Fruit fly (Drosophila melanogaster) whole organism, pupa: ENCODE data around the gene Klp64D.

Experiments
- CG10348 ChIP-seq: fragments of 200-800 bp; sonication (Bioruptor generic); IDR thresholded peaks from 2 replicates; pipeline ENCODE4 v1.3.6; 2022; ENCODE audit warnings: missing biosample characterization, missing genetic modification characterization
- CG12605 ChIP-seq: fragments of 200-800 bp; sonication (Bioruptor generic); IDR thresholded peaks from 2 replicates; pipeline ENCODE4 v1.3.6; 2022; ENCODE audit warnings: missing biosample characterization, missing genetic modification characterization
- CG13204 ChIP-seq: fragments of 200-800 bp; sonication (Bioruptor generic); optimal IDR thresholded peaks from 2 replicates; lab custom pipeline; 2018; ENCODE audit warnings: missing biosample characterization, mild to moderate bottlenecking, missing genetic modification characterization, moderate library complexity
- CG14655 ChIP-seq: fragments of 200-800 bp; sonication (Bioruptor generic); optimal IDR thresholded peaks from 3 replicates; lab custom pipeline; 2017; ENCODE audit warnings: mild to moderate bottlenecking, missing biosample characterization, missing genetic modification reagents, missing genetic modification characterization
- CG15710 ChIP-seq: fragments of 200-800 bp; sonication (Bioruptor generic); optimal IDR thresholded peaks from 2 replicates; lab custom pipeline; 2018; ENCODE audit warnings: missing biosample characterization, mild to moderate bottlenecking, missing genetic modification characterization, moderate library complexity
- CG17806 ChIP-seq: fragments of 200-800 bp; sonication (Bioruptor generic); optimal IDR thresholded peaks from 2 replicates; lab custom pipeline; 2018; ENCODE audit warnings: missing biosample characterization, mild to moderate bottlenecking, missing genetic modification characterization, moderate library complexity
- CG32121 ChIP-seq: fragments of 200-800 bp; sonication (Bioruptor generic); IDR thresholded peaks from 2 replicates; pipeline ENCODE4 v1.3.6; 2022; ENCODE audit warnings: missing biosample characterization, missing genetic modification characterization
- CG34367 ChIP-seq: fragments of 200-800 bp; sonication (Bioruptor generic); optimal IDR thresholded peaks from 2 replicates; lab custom pipeline; 2018; ENCODE audit warnings: missing biosample characterization, mild to moderate bottlenecking, missing genetic modification characterization
- CG4496 ChIP-seq: fragments of 200-800 bp; sonication (Bioruptor generic); IDR thresholded peaks from 3 replicates; pipeline ENCODE4 v1.3.6; 2022; ENCODE audit warnings: missing biosample characterization, missing genetic modification characterization
- CG8159 ChIP-seq: fragments of 200-800 bp; sonication (Bioruptor generic); optimal IDR thresholded peaks from 3 replicates; lab custom pipeline; 2018; ENCODE audit warnings: missing biosample characterization, mild to moderate bottlenecking, missing genetic modification characterization, moderate library complexity
- CG8301 ChIP-seq: fragments of 200-800 bp; sonication (Bioruptor generic); optimal IDR thresholded peaks from 2 replicates; lab custom pipeline; 2018; ENCODE audit warnings: missing biosample characterization, mild to moderate bottlenecking, missing genetic modification characterization
- CG9948 ChIP-seq: fragments of 200-800 bp; sonication (Bioruptor generic); optimal IDR thresholded peaks from 2 replicates; lab custom pipeline; 2018; ENCODE audit warnings: missing biosample characterization, mild to moderate bottlenecking, missing genetic modification characterization, moderate library complexity
- D1 ChIP-seq: fragments of 200-800 bp; sonication (Bioruptor generic); optimal IDR thresholded peaks from 2 replicates; lab custom pipeline; 2018; ENCODE audit warnings: missing biosample characterization, mild to moderate bottlenecking, missing genetic modification characterization, moderate library complexity
- EcR ChIP-seq: fragments of 200-800 bp; sonication (Bioruptor generic); optimal IDR thresholded peaks from 3 replicates; lab custom pipeline; 2019; ENCODE audit warnings: missing biosample characterization, missing genetic modification characterization, mild to moderate bottlenecking, moderate library complexity, missing genetic modification reagents
- Ets98B ChIP-seq: fragments of 200-800 bp; sonication (Bioruptor generic); IDR thresholded peaks from 2 replicates; pipeline ENCODE4 v1.3.6; 2022; ENCODE audit warnings: missing biosample characterization, missing genetic modification characterization
- Pif1A ChIP-seq: fragments of 200-800 bp; sonication (Bioruptor generic); optimal IDR thresholded peaks from 3 replicates; lab custom pipeline; 2016; ENCODE audit warnings: missing biosample characterization, missing genetic modification characterization
- Pif1B ChIP-seq: fragments of 200-800 bp; sonication (Bioruptor generic); optimal IDR thresholded peaks from 3 replicates; lab custom pipeline; 2016; ENCODE audit warnings: missing biosample characterization, missing genetic modification characterization
- Snoo ChIP-seq: fragments of 200-800 bp; sonication (Bioruptor generic); optimal IDR thresholded peaks from 3 replicates; lab custom pipeline; 2017; ENCODE audit warnings: missing biosample characterization, mild to moderate bottlenecking, missing genetic modification characterization, inconsistent platforms
- fd96Ca ChIP-seq: fragments of 200-800 bp; sonication (Bioruptor generic); IDR thresholded peaks from 3 replicates; pipeline ENCODE4 v1.3.6; 2022; ENCODE audit warnings: missing biosample characterization, missing genetic modification characterization
- gl ChIP-seq: fragments of 200-800 bp; sonication (Bioruptor generic); optimal IDR thresholded peaks from 2 replicates; lab custom pipeline; 2018; ENCODE audit warnings: missing biosample characterization, mild to moderate bottlenecking, missing genetic modification characterization
- rn ChIP-seq: fragments of 200-800 bp; sonication (Bioruptor generic); IDR thresholded peaks from 2 replicates; pipeline ENCODE4 v1.3.6; 2022; ENCODE audit warnings: missing biosample characterization, missing genetic modification characterization

The Klp64D gene

DNA sequence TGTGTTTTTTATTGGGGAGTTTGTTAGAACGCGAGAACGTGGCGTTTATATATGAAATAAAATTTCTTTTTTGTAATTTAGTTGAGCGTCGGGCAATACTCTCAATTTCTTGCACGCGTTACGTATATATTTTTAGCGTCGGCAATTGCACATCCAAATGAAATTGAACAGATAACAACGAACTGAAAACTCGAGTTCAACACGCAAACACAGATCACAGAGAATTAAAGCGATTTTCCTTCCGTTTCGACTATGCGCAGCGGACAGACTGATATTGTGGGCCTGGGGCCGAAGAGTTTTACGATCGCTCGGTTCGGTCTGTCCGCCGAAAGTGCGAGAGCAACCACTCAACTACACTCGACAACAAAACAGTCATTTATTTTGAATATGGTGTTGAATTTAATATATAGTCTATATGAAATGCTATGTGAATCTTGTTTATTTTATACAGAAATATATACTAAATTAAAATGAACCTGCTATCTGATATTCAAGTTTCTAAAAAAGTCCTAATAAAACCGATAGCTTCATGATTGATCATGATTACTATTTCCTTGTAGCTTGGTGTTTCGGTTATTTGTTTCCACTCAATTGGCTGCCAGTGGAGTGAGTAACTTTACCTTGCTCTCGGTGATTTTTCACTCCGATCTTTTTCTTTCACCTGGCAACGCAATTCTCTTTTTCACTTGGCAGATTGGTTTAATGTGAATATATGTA, 4.0 kb downstream of the Klp64D start, which contains the start of gene CG46456:
Gene CG46456, minus strand, starts transcription at position 273 of the 717 bp plus-strand sequence.
- TF ChIP-seq D1 (tag; lab: Kevin White, UChicago): peak; percentile 89
- peak; percentile 94 for TF ChIP-seq CG14655 (GFP tag; lab: Kevin White, UChicago)
- TF ChIP-seq fd96Ca (GFP tag; lab: Robert Waterston, UW): peak; percentile 84
- peak; percentile 97 for TF ChIP-seq CG8159
- TF ChIP-seq CG12605 (GFP tag; lab: Robert Waterston, UW): peak; percentile 93
- peak; percentile 94 for TF ChIP-seq CG34367 (tag; lab: Kevin White, UChicago)
- peak; percentile 95 for TF ChIP-seq CG17806 (tag; lab: Kevin White, UChicago)
- peak; percentile 71 for TF ChIP-seq rn (GFP tag; lab: Robert Waterston, UW)
- TF ChIP-seq gl (tag; lab: Kevin White, UChicago): peak; percentile 87
- peak; percentile 94 for TF ChIP-seq CG4496 (GFP tag; lab: Robert Waterston, UW)
- TF ChIP-seq CG10348 (GFP tag; lab: Robert Waterston, UW): peak; percentile 49; the same call in 1 of the 2 replicates
- TF ChIP-seq EcR: peak; percentile 85
- peak; percentile 96 for TF ChIP-seq CG32121
- TF ChIP-seq Ets98B: peak; percentile 93
- TF ChIP-seq CG15710 (tag; lab: Kevin White, UChicago): peak; percentile 93
- TF ChIP-seq Pif1B: peak; percentile 89
- peak; percentile 95 for TF ChIP-seq Snoo (tag; lab: Kevin White, UChicago)
- peak; percentile 71 for TF ChIP-seq CG13204
- peak; percentile 95 for TF ChIP-seq CG9948 (tag; lab: Kevin White, UChicago)
- peak; percentile 95 for TF ChIP-seq CG8301 (tag; lab: Kevin White, UChicago)
- peak; percentile 88 for TF ChIP-seq Pif1A (GFP tag; lab: Kevin White, UChicago)

DNA sequence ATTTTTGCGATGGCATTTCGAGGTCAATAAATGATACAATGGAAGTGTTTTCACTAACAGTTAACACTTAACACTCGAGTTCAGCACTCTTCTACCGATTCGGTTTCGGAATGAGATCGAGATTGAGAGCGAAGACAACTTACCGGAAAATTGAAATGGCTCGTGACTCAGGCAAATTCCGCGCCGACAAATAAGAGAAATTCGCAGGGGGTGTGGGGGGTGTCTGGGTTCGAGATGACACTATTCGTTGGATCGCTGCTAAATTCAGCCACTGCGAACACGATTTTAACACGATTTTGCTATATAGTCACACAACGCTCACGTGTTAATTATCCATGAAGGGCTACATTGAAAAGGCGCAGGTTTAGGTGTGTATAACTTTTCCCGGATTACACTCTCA, 4.7 kb downstream of the Klp64D start:
- TF ChIP-seq CG8301 (tag; lab: Kevin White, UChicago) (no peak), CG32121 (no peak), CG9948 (tag; lab: Kevin White, UChicago) (no peak), CG8159 (no peak), rn (GFP tag; lab: Robert Waterston, UW) (no peak), CG17806 (tag; lab: Kevin White, UChicago) (no peak), Snoo (tag; lab: Kevin White, UChicago) (no peak), Pif1A (GFP tag; lab: Kevin White, UChicago) (no peak), CG14655 (GFP tag; lab: Kevin White, UChicago) (no peak), Pif1B (no peak), fd96Ca (GFP tag; lab: Robert Waterston, UW) (no peak), D1 (tag; lab: Kevin White, UChicago) (no peak)

DNA sequence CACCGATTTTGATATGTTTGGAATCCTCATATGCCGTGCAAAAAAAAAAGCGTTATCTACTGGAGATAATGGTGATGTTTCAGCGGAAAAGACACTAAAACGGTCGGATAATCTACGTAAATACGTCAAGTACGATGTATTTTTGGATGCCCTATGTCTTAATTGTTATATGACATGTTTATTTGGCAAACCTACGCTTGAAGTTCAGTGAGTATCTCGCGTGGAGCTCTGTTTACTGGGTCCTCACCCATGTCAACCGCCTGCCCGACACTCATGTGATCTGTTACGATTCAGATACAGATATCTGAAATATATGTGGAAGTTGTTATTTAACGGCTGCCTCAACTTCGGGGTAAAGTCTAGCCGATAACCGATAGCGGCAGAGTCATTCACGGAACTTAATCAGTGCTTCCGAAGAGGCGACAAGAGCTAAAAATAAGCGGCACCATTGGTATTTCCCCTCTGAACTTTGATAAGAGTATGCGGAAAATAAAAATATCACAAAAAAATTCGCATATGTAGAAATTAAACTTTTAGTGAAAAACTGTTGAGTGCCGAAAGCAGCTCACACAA, 5.6 kb downstream of the Klp64D start:
- peak; percentile 37 for TF ChIP-seq gl (tag; lab: Kevin White, UChicago)
- TF ChIP-seq CG4496 (GFP tag; lab: Robert Waterston, UW): no peak

DNA sequence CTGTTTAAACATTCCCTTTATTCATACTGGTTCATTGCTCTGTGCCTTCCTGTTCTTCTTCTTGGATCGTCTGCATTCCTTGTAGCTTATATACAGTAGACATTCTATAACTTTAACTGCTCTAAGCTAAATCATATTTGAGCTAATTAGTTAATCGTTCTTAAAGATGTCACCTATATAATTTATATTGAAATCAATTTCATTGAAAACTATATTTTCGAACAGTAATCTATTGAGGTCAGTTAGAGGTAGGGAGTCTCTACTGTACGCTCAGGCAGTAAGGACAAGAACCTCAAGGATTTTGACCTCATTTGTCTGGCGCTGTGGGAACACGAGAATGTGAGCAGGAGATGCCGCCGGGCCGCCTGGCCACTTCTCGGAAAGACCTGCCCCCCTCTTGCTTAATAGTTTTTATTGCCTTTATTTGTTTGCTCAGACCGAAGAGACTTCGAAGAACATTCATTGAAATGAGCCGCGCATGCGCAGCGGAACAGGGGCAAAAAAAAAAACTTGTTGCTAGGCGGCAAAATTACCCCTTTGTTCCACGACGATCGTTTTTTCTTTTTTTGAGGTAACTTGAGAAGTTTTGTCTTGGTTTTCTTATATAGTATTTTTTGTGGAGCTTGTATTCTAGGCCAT, 6.4 kb downstream of the Klp64D start:
- peak; percentile 80 for TF ChIP-seq gl (tag; lab: Kevin White, UChicago)
- peak; percentile 65 for TF ChIP-seq CG14655 (GFP tag; lab: Kevin White, UChicago)
- TF ChIP-seq rn (GFP tag; lab: Robert Waterston, UW): no peak
- TF ChIP-seq CG10348 (GFP tag; lab: Robert Waterston, UW): no peak
- TF ChIP-seq CG32121: 0 out of 2 replicates have a peak, but pooled peaks have one; percentile 8
- peak; percentile 100 for TF ChIP-seq EcR
- peak; percentile 66; the same call in 2 of the 3 replicates for TF ChIP-seq CG4496 (GFP tag; lab: Robert Waterston, UW)
- TF ChIP-seq fd96Ca (GFP tag; lab: Robert Waterston, UW): no peak
- TF ChIP-seq CG12605 (GFP tag; lab: Robert Waterston, UW): peak; percentile 53; the same call in 1 of the 2 replicates
- TF ChIP-seq Pif1B: peak; percentile 73
- peak; percentile 82 for TF ChIP-seq D1 (tag; lab: Kevin White, UChicago)
- TF ChIP-seq CG8301 (tag; lab: Kevin White, UChicago): peak; percentile 49
- peak; percentile 78 for TF ChIP-seq Snoo (tag; lab: Kevin White, UChicago)
- peak; percentile 92 for TF ChIP-seq CG34367 (tag; lab: Kevin White, UChicago)
- TF ChIP-seq CG8159: peak; percentile 97
- TF ChIP-seq CG15710 (tag; lab: Kevin White, UChicago): peak; percentile 97
- peak; percentile 89 for TF ChIP-seq CG17806 (tag; lab: Kevin White, UChicago)
- peak; percentile 14 for TF ChIP-seq Pif1A (GFP tag; lab: Kevin White, UChicago)
- peak; percentile 89 for TF ChIP-seq CG9948 (tag; lab: Kevin White, UChicago)
- peak; percentile 89 for TF ChIP-seq CG13204
- no peak for TF ChIP-seq Ets98B

DNA sequence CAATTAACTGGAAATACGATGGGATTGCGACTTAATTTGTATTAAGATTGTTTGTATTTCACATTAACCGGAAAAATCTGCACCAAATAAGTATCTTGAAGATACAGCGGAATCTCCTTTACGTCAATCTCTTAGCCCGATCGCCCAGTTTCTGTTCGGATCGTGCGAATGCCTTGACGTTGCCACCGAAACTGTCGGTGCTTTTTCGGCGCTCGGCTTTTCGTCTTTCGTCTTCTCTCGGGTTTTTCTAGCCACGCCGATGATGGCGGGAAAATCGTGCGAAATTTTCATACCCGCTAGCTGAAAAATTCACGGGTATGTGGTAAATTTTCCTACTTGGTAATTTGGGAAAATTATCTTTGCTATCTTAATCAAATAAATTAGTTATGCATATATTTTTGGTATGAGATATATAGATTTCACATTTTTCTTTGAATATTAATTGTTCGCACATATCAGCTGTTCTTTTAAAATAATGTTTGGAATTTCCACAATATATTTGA, 7.8 kb downstream of the Klp64D start:
- TF ChIP-seq CG14655 (GFP tag; lab: Kevin White, UChicago) (no peak), Ets98B (no peak), EcR (no peak)
- TF ChIP-seq, all 21 proteins: peak for 0
